Worm (Caenorhabditis elegans) whole organism, L4 larva: ENCODE results near the gene R09D1.12.
A peak's percentile ranks its signal among the peaks of the same experiment; 100 is the strongest.

Experiments used
- F37D6.2 ChIP-seq: sonication (generic microtip); optimal IDR thresholded peaks from 2 replicates; lab custom pipeline; 2016; ENCODE audit warnings: mild to moderate bottlenecking, missing genetic modification characterization, missing compliant biosample characterization
- Y105C5A.15 ChIP-seq: fragments of 200-800 bp; sonication (Bioruptor generic); IDR thresholded peaks from 2 replicates; pipeline ENCODE4 v1.3.6; 2022; ENCODE audit warnings: missing genetic modification characterization, missing compliant biosample characterization
- Y5F2A.4 ChIP-seq: fragments of 200-800 bp; sonication (Bioruptor generic); optimal IDR thresholded peaks from 2 replicates; lab custom pipeline; 2018; ENCODE audit warnings: mild to moderate bottlenecking, missing genetic modification characterization, missing compliant biosample characterization
- Y75B8A.6 ChIP-seq: fragments of 200-800 bp; sonication (Bioruptor generic); IDR thresholded peaks from 2 replicates; pipeline ENCODE4 v1.3.6; 2022; ENCODE audit warnings: missing genetic modification reagents, missing genetic modification characterization, missing compliant biosample characterization
- aha-1 ChIP-seq: fragments of 150-350 bp; peaks from one replicate; lab custom pipeline; 2014; ENCODE audit warnings: missing biosample characterization, missing genetic modification characterization
- arid-1 ChIP-seq: fragments of 200-800 bp; sonication (Bioruptor generic); conservative IDR thresholded peaks from 2 replicates; pipeline ENCODE4 v1.3.6; 2022; ENCODE audit warnings: missing genetic modification reagents, missing genetic modification characterization, missing compliant biosample characterization
- daf-16 ChIP-seq, 3 experiments: sonication (generic microtip); optimal IDR thresholded peaks; 2 replicates each; lab custom pipeline; 2016 to 2017; ENCODE audit warnings: missing genetic modification characterization in 3 of 3, missing genetic modification reagents in 3 of 3, mild to moderate bottlenecking in 2 of 3, missing compliant biosample characterization in 2 of 3, missing biosample characterization in 1 of 3, moderate library complexity in 1 of 3
- daf-8 ChIP-seq: fragments of 200-800 bp; sonication (Bioruptor generic); IDR thresholded peaks from 2 replicates; pipeline ENCODE4 v1.3.6; 2022; ENCODE audit warnings: missing genetic modification characterization, missing compliant biosample characterization
- dmd-6 ChIP-seq: fragments of 200-800 bp; sonication (Bioruptor generic); IDR thresholded peaks from 2 replicates; pipeline ENCODE4 v1.3.6; 2022; ENCODE audit warnings: missing genetic modification reagents, missing genetic modification characterization, missing compliant biosample characterization
- dve-1 ChIP-seq: sonication (generic microtip); optimal IDR thresholded peaks from 2 replicates; lab custom pipeline; 2017; ENCODE audit warnings: antibody characterized with exemption, mild to moderate bottlenecking, missing genetic modification characterization, missing compliant biosample characterization; ENCODE audit not compliant: insufficient read depth
- fos-1 ChIP-seq: fragments of 150-350 bp; optimal IDR thresholded peaks from 2 replicates; lab custom pipeline; 2014; ENCODE audit warnings: missing biosample characterization, missing genetic modification characterization
- hif-1 ChIP-seq, 2 experiments: sonication (generic microtip); optimal IDR thresholded peaks; 2 replicates each; lab custom pipeline; 2016 to 2017; ENCODE audit warnings: missing compliant biosample characterization in 2 of 2, missing genetic modification characterization in 2 of 2, missing genetic modification reagents in 2 of 2, missing genotype in 2 of 2, mild to moderate bottlenecking in 1 of 2
- hlh-11 ChIP-seq: fragments of 200-800 bp; sonication (Bioruptor generic); optimal IDR thresholded peaks from 2 replicates; lab custom pipeline; 2018; ENCODE audit warnings: mild to moderate bottlenecking, missing genetic modification characterization, missing compliant biosample characterization
- hlh-30 ChIP-seq: sonication (generic microtip); optimal IDR thresholded peaks from 2 replicates; lab custom pipeline; 2017; ENCODE audit warnings: antibody characterized with exemption, mild to moderate bottlenecking, missing genetic modification characterization, missing compliant biosample characterization; ENCODE audit not compliant: insufficient read depth
- hmg-1.1 ChIP-seq: fragments of 200-800 bp; sonication (Bioruptor generic); IDR thresholded peaks from 2 replicates; pipeline ENCODE4 v1.3.6; 2022; ENCODE audit warnings: missing genetic modification reagents, missing genetic modification characterization, missing compliant biosample characterization
- lin-1 ChIP-seq: fragments of 200-800 bp; sonication (Bioruptor generic); IDR thresholded peaks from 2 replicates; pipeline ENCODE4 v1.3.6; 2022; ENCODE audit warnings: missing genetic modification reagents, missing genetic modification characterization, missing compliant biosample characterization
- lin-15B ChIP-seq: fragments of 150-350 bp; sonication (generic microtip); optimal IDR thresholded peaks from 3 replicates; lab custom pipeline; 2014; ENCODE audit warnings: missing biosample characterization, missing genetic modification characterization
- mxl-2 ChIP-seq: fragments of 200-800 bp; sonication (Bioruptor generic); conservative IDR thresholded peaks from 2 replicates; pipeline ENCODE4 v1.3.6; 2022; ENCODE audit warnings: missing genetic modification reagents, missing genetic modification characterization, missing compliant biosample characterization
- nhr-28 ChIP-seq: fragments of 150-350 bp; optimal IDR thresholded peaks from 2 replicates; lab custom pipeline; 2014; ENCODE audit warnings: missing biosample characterization, missing genetic modification characterization
- nhr-42 ChIP-seq: fragments of 200-800 bp; sonication (Bioruptor generic); IDR thresholded peaks from 2 replicates; pipeline ENCODE4 v1.3.6; 2022; ENCODE audit warnings: missing genetic modification characterization, missing compliant biosample characterization
- php-3 ChIP-seq: fragments of 200-800 bp; sonication (Bioruptor generic); IDR thresholded peaks from 2 replicates; pipeline ENCODE4 v1.3.6; 2022; ENCODE audit warnings: missing genetic modification reagents, missing genetic modification characterization, missing compliant biosample characterization
- pqm-1 ChIP-seq: sonication (generic microtip); optimal IDR thresholded peaks from 2 replicates; lab custom pipeline; 2017; ENCODE audit warnings: missing biosample characterization, missing genetic modification characterization
- snpc-1.2 ChIP-seq: fragments of 200-800 bp; sonication (Bioruptor generic); IDR thresholded peaks from 2 replicates; pipeline ENCODE4 v1.3.6; 2022; ENCODE audit warnings: missing genetic modification reagents, missing genetic modification characterization, missing compliant biosample characterization
- snpc-4 ChIP-seq: fragments of 150-350 bp; optimal IDR thresholded peaks from 2 replicates; lab custom pipeline; 2014; ENCODE audit warnings: missing biosample characterization, missing genetic modification characterization
- tag-97 ChIP-seq: fragments of 200-800 bp; sonication (Bioruptor generic); IDR thresholded peaks from 2 replicates; pipeline ENCODE4 v1.3.6; 2022; ENCODE audit warnings: missing genetic modification characterization, missing compliant biosample characterization
- tra-1 ChIP-seq: fragments of 200-800 bp; sonication (Bioruptor generic); IDR thresholded peaks from 2 replicates; pipeline ENCODE4 v1.3.6; 2022; ENCODE audit warnings: missing genetic modification reagents, missing genetic modification characterization, missing compliant biosample characterization
- unc-62 ChIP-seq, 3 experiments: fragments of 150-350 bp in 1 of 3; sonication (generic microtip); optimal IDR thresholded peaks in 2 of 3; peaks in 1 of 3; 1 replicate in 1 of 3; 2 replicates in 2 of 3; lab custom pipeline; 2014 to 2017; ENCODE audit warnings: missing biosample characterization in 3 of 3, missing genetic modification characterization in 3 of 3, missing genetic modification reagents in 3 of 3, missing genotype in 1 of 3
- zag-1 ChIP-seq: fragments of 150-350 bp; optimal IDR thresholded peaks from 2 replicates; lab custom pipeline; 2014; ENCODE audit warnings: missing biosample characterization, missing genetic modification characterization
- zfp-2 ChIP-seq: sonication (generic microtip); optimal IDR thresholded peaks from 2 replicates; lab custom pipeline; 2016; ENCODE audit warnings: mild to moderate bottlenecking, missing genetic modification characterization, missing compliant biosample characterization
- zfp-3 ChIP-seq: fragments of 200-800 bp; sonication (Bioruptor generic); conservative IDR thresholded peaks from 2 replicates; pipeline ENCODE4 v1.3.6; 2022; ENCODE audit warnings: missing genetic modification reagents, missing genetic modification characterization, missing compliant biosample characterization

The R09D1.12 gene

DNA sequence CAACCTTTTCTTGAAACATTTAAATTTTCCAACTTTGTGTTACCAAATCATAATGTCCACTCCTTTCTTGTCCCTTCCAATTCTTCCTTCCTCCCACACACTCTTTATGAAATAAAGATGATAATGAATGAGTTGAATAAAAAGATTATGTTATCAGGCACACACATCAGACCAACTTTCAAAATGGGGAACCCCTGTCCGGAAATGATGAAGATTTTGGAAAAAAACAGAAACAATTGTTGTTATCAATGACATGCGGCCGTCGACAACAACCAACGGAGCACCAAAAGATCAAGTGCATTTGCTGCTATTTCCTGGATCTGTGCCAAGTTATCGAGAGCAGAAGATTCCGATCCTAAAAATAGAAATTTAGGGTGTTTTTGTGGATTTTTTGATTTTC, 31.3 kb upstream of the R09D1.12 start:
- TF ChIP-seq Y105C5A.15 (GFP tag; lab: Robert Waterston, UW) (no peak), daf-16 (GFP tag; optimal IDR thresholded peaks at IDR 0.05; lab: Kevin White, UChicago) (peak in 1 of 2 experiments; percentile 21), daf-16 (tag; optimal IDR thresholded peaks at IDR 0.05; lab: Kevin White, UChicago) (peak; percentile 78), Y75B8A.6 (GFP tag; lab: Robert Waterston, UW) (no peak), mxl-2 (GFP tag; lab: Robert Waterston, UW) (no peak), lin-1 (GFP tag; lab: Robert Waterston, UW) (peak; percentile 42; the same call in 1 of the 2 replicates), nhr-42 (no peak), zfp-3 (GFP tag; lab: Robert Waterston, UW) (no peak), dmd-6 (GFP tag; lab: Robert Waterston, UW) (peak; percentile 66), zag-1 (tag; lab: Kevin White, UChicago) (no peak), tag-97 (GFP tag; lab: Robert Waterston, UW) (no peak), unc-62 (GFP tag; optimal IDR thresholded peaks at IDR 0.05 in 1 of 2; lab: Kevin White, UChicago) (peak in 1 of 2 experiments; percentile 90), unc-62 (tag; optimal IDR thresholded peaks at IDR 0.05; lab: Kevin White, UChicago) (no peak), daf-8 (GFP tag; lab: Robert Waterston, UW) (no peak), aha-1 (tag; lab: Kevin White, UChicago) (peak; percentile 37), fos-1 (no peak), arid-1 (GFP tag; lab: Robert Waterston, UW) (no peak), zfp-2 (tag; lab: Kevin White, UChicago) (no peak), dve-1 (peak; percentile 39), hif-1 (tag; optimal IDR thresholded peaks at IDR 0.05; lab: Kevin White, UChicago) (peak in 1 of 2 experiments; percentile 59), hlh-30 (tag; lab: Kevin White, UChicago) (no peak), hlh-11 (tag; lab: Kevin White, UChicago) (peak; percentile 30), snpc-1.2 (GFP tag; lab: Robert Waterston, UW) (no peak), F37D6.2 (no peak), nhr-28 (tag; lab: Kevin White, UChicago) (peak; percentile 54), tra-1 (GFP tag; lab: Robert Waterston, UW) (no peak), pqm-1 (tag; lab: Kevin White, UChicago) (peak; percentile 17), php-3 (GFP tag; lab: Robert Waterston, UW) (no peak)

DNA sequence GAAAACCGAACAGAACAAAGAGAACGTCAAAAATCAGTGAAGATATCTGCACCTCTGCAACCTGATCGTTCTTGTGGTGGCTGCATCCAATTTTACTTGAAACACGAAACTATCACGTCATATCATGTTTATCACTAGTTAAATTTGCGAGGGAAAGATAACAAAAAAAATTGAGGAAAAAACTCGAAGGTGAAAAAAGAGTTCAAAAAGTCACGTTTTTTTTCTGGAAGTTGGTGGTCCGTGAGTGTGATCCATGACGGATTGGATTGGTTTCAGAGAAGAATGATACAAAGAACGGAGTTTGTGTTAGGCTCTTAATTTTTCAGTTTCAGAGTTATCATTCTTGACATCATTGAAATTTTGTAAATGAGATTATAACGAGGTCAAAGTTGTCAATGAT, 30.5 kb upstream of the R09D1.12 start:
- TF ChIP-seq pqm-1 (tag; lab: Kevin White, UChicago) (peak; percentile 8), dmd-6 (GFP tag; lab: Robert Waterston, UW) (peak; percentile 56), hlh-11 (tag; lab: Kevin White, UChicago) (peak; percentile 37), hmg-1.1 (GFP tag; lab: Robert Waterston, UW) (no peak), nhr-28 (tag; lab: Kevin White, UChicago) (peak; percentile 23), daf-16 (GFP tag; optimal IDR thresholded peaks at IDR 0.05; lab: Kevin White, UChicago) (no peak), daf-16 (tag; optimal IDR thresholded peaks at IDR 0.05; lab: Kevin White, UChicago) (peak; percentile 19), hif-1 (tag; optimal IDR thresholded peaks at IDR 0.05; lab: Kevin White, UChicago) (peak in 1 of 2 experiments; percentile 82), Y5F2A.4 (no peak), hlh-30 (tag; lab: Kevin White, UChicago) (peak; percentile 27)

DNA sequence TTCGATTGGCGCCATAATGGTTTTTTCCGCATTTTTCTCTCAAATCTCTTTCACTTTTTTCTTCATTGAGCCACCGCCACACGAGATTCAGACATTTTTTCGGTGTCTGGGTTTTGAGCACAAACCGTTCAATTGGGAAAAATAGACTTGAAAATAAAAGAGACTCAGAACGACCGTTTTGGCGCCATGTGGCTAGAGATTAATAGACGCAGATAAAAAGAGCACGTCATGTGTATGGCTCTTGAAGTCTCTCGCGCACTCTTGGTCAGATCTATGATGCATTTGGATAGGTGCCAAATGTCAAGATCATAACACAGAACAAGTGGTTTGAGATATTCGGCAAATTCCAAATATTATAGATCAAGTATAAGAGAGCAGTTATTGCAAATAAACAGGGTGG, 29.4 kb upstream of the R09D1.12 start:
- peak; percentile 47; the same call in 1 of the 2 replicates for TF ChIP-seq dmd-6 (GFP tag; lab: Robert Waterston, UW)
- no peak for TF ChIP-seq lin-15B (tag; lab: Kevin White, UChicago)
- peak; percentile 87 for TF ChIP-seq aha-1 (tag; lab: Kevin White, UChicago)
- TF ChIP-seq daf-16 (GFP tag; optimal IDR thresholded peaks at IDR 0.05; lab: Kevin White, UChicago): no peak
- TF ChIP-seq daf-16 (tag; optimal IDR thresholded peaks at IDR 0.05; lab: Kevin White, UChicago): peak; percentile 14

DNA sequence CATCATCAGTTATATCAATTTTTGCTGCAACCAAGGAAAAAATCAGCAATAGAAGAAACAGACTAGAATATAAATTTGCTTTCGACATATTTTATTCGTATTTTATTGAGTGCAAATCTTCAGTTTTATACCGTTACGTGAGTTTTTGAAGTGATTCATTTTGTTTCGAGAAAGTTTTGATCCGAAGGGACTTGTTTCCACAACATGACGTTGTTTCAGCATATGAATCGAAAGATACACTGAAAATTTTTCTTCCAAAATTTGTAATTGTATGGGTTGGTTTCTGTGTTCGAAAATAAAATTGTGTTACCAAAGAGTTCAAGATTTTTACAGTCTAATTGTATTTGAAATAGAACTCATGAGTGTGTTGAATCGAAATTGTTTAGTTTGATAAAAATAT, 27.9 kb upstream of the R09D1.12 start, which contains the start of gene T19H5.7:
Gene T19H5.7, minus strand, starts transcription at position 101 of the 400 bp plus-strand sequence.
- no peak for TF ChIP-seq snpc-4 (tag; lab: Kevin White, UChicago)
- TF ChIP-seq dmd-6 (GFP tag; lab: Robert Waterston, UW): no peak
